Fruit fly (Drosophila melanogaster) whole organism, embryonic: Measurements from ENCODE around the gene ftz-f1.

Source experiments
- Abd-B ChIP-seq: fragments of 200-800 bp; sonication (Bioruptor generic); optimal IDR thresholded peaks from 2 replicates; lab custom pipeline; 2018; ENCODE audit warnings: missing biosample characterization, mild to moderate bottlenecking, missing genetic modification characterization, moderate library complexity
- Aef1 ChIP-seq: fragments of 200-800 bp; sonication (Bioruptor generic); IDR thresholded peaks from 3 replicates; pipeline ENCODE4 v1.3.6; 2022; ENCODE audit warnings: missing biosample characterization, missing genetic modification characterization
- Atf3 ChIP-seq: fragments of 200-800 bp; sonication (Bioruptor generic); optimal IDR thresholded peaks from 3 replicates; lab custom pipeline; 2016; ENCODE audit warnings: missing biosample characterization, missing genetic modification characterization
- CG12299 ChIP-seq: fragments of 200-800 bp; sonication (Bioruptor generic); optimal IDR thresholded peaks from 2 replicates; lab custom pipeline; 2018; ENCODE audit warnings: missing biosample characterization, mild to moderate bottlenecking, missing genetic modification characterization
- CG12391 ChIP-seq: fragments of 200-800 bp; sonication (Bioruptor generic); optimal IDR thresholded peaks from 3 replicates; lab custom pipeline; 2018; ENCODE audit warnings: missing biosample characterization, mild to moderate bottlenecking, missing genetic modification characterization, moderate library complexity
- CG16779 ChIP-seq: fragments of 200-800 bp; sonication (Bioruptor generic); IDR thresholded peaks from 2 replicates; pipeline ENCODE4 v1.3.6; 2022; ENCODE audit warnings: missing biosample characterization, missing genetic modification characterization
- CG17359 ChIP-seq: fragments of 200-800 bp; sonication (Bioruptor generic); optimal IDR thresholded peaks from 3 replicates; lab custom pipeline; 2018; ENCODE audit warnings: missing biosample characterization, mild to moderate bottlenecking, missing genetic modification characterization, moderate library complexity
- CG18011 ChIP-seq: fragments of 200-800 bp; sonication (Bioruptor generic); optimal IDR thresholded peaks from 2 replicates; lab custom pipeline; 2017; ENCODE audit warnings: missing biosample characterization, missing genetic modification characterization, mild to moderate bottlenecking, moderate library complexity, missing genotype
- CG18619 ChIP-seq: fragments of 200-800 bp; sonication (Bioruptor generic); optimal IDR thresholded peaks from 3 replicates; lab custom pipeline; 2017; ENCODE audit warnings: missing biosample characterization, mild to moderate bottlenecking, missing genetic modification characterization
- CG2129 ChIP-seq: fragments of 200-800 bp; sonication (Bioruptor generic); IDR thresholded peaks from 2 replicates; pipeline ENCODE4 v1.3.6; 2022; ENCODE audit warnings: missing biosample characterization, missing genetic modification characterization; ENCODE audit not compliant: partially characterized antibody
- CG31365 ChIP-seq: fragments of 200-800 bp; sonication (Bioruptor generic); optimal IDR thresholded peaks from 2 replicates; lab custom pipeline; 2018; ENCODE audit warnings: missing biosample characterization, mild to moderate bottlenecking, missing genetic modification characterization
- CG3163 ChIP-seq: fragments of 200-800 bp; sonication (Bioruptor generic); optimal IDR thresholded peaks from 3 replicates; lab custom pipeline; 2016; ENCODE audit warnings: missing biosample characterization, missing genetic modification characterization
- CG32532 ChIP-seq: fragments of 200-800 bp; sonication (Bioruptor generic); IDR thresholded peaks from 2 replicates; pipeline ENCODE4 v1.3.6; 2022; ENCODE audit warnings: missing biosample characterization, missing genetic modification characterization
- CG5180 ChIP-seq: fragments of 200-800 bp; sonication (Bioruptor generic); optimal IDR thresholded peaks from 3 replicates; lab custom pipeline; 2017; ENCODE audit warnings: missing biosample characterization, missing genetic modification characterization, mild to moderate bottlenecking, moderate library complexity, missing genetic modification reagents
- CG7372 ChIP-seq: fragments of 200-800 bp; sonication (Bioruptor generic); IDR thresholded peaks from 2 replicates; pipeline ENCODE4 v1.3.6; 2022; ENCODE audit warnings: missing biosample characterization, missing genetic modification characterization
- CG8388 ChIP-seq: fragments of 200-800 bp; sonication (Bioruptor generic); optimal IDR thresholded peaks from 2 replicates; lab custom pipeline; 2019; ENCODE audit warnings: missing biosample characterization, mild to moderate bottlenecking, missing genetic modification characterization, moderate library complexity
- CG9797 ChIP-seq: fragments of 200-800 bp; sonication (Bioruptor generic); optimal IDR thresholded peaks from 3 replicates; lab custom pipeline; 2018; ENCODE audit warnings: missing biosample characterization, mild to moderate bottlenecking, missing genetic modification characterization
- CkIIα-i1 ChIP-seq: fragments of 200-800 bp; sonication (Bioruptor generic); IDR thresholded peaks from 2 replicates; pipeline ENCODE4 v1.3.6; 2022; ENCODE audit warnings: missing biosample characterization, missing genetic modification characterization
- D19B ChIP-seq: fragments of 200-800 bp; sonication (Bioruptor generic); optimal IDR thresholded peaks from 2 replicates; lab custom pipeline; 2017; ENCODE audit warnings: missing biosample characterization, mild to moderate bottlenecking, missing genetic modification characterization
- Dip2 ChIP-seq: fragments of 200-800 bp; sonication (Bioruptor generic); IDR thresholded peaks from 2 replicates; pipeline ENCODE4 v1.3.6; 2022; ENCODE audit warnings: missing biosample characterization, missing genetic modification characterization
- E2f2 ChIP-seq: fragments of 200-800 bp; sonication (Bioruptor generic); IDR thresholded peaks from 2 replicates; pipeline ENCODE4 v1.3.6; 2022; ENCODE audit warnings: missing biosample characterization, missing genetic modification characterization
- H2.0 ChIP-seq: fragments of 200-800 bp; sonication (Bioruptor generic); IDR thresholded peaks from 2 replicates; pipeline ENCODE4 v1.3.6; 2022; ENCODE audit warnings: missing biosample characterization, missing genetic modification characterization
- HLH54F ChIP-seq: fragments of 200-800 bp; sonication (Bioruptor generic); optimal IDR thresholded peaks from 3 replicates; lab custom pipeline; 2016; ENCODE audit warnings: missing biosample characterization, missing genetic modification characterization
- Hand ChIP-seq: fragments of 200-800 bp; sonication (Bioruptor generic); optimal IDR thresholded peaks from 2 replicates; lab custom pipeline; 2017; ENCODE audit warnings: mild to moderate bottlenecking, missing biosample characterization, missing genetic modification reagents, missing genetic modification characterization
- Jarid2 ChIP-seq: fragments of 200-800 bp; sonication (Bioruptor generic); optimal IDR thresholded peaks from 3 replicates; lab custom pipeline; 2017; ENCODE audit warnings: mild to moderate bottlenecking, missing biosample characterization, missing genetic modification reagents, missing genetic modification characterization
- Lim3 ChIP-seq: fragments of 200-800 bp; sonication (Bioruptor generic); IDR thresholded peaks from 2 replicates; pipeline ENCODE4 v1.3.6; 2022; ENCODE audit warnings: missing biosample characterization, missing genetic modification characterization
- NFAT ChIP-seq: fragments of 200-800 bp; sonication (Bioruptor generic); IDR thresholded peaks from 2 replicates; pipeline ENCODE4 v1.3.6; 2022; ENCODE audit warnings: missing biosample characterization, missing genetic modification characterization
- Neu2 ChIP-seq: fragments of 200-800 bp; sonication (Bioruptor generic); optimal IDR thresholded peaks from 3 replicates; lab custom pipeline; 2016; ENCODE audit warnings: missing biosample characterization, missing genetic modification characterization, borderline replicate concordance
- NfI ChIP-seq: fragments of 200-800 bp; sonication (Bioruptor generic); optimal IDR thresholded peaks from 3 replicates; lab custom pipeline; 2018; ENCODE audit warnings: missing biosample characterization, mild to moderate bottlenecking, missing genetic modification characterization, moderate library complexity
- Oli ChIP-seq: fragments of 200-800 bp; sonication (Bioruptor generic); optimal IDR thresholded peaks from 2 replicates; lab custom pipeline; 2018; ENCODE audit warnings: missing biosample characterization, mild to moderate bottlenecking, missing genetic modification characterization, moderate library complexity
- Rfx ChIP-seq: fragments of 200-800 bp; sonication (Bioruptor generic); IDR thresholded peaks from 2 replicates; pipeline ENCODE4 v1.3.6; 2022; ENCODE audit warnings: missing biosample characterization, missing genetic modification characterization
- Scr ChIP-seq: fragments of 200-800 bp; sonication (Bioruptor generic); IDR thresholded peaks from 2 replicates; pipeline ENCODE4 v1.3.6; 2022; ENCODE audit warnings: missing biosample characterization, missing genetic modification characterization; ENCODE audit not compliant: partially characterized antibody
- Spps ChIP-seq: fragments of 200-800 bp; sonication (Bioruptor generic); optimal IDR thresholded peaks from 2 replicates; lab custom pipeline; 2018; ENCODE audit warnings: missing biosample characterization, mild to moderate bottlenecking, missing genetic modification characterization
- Stat92E ChIP-seq, 3 experiments: fragments of >200 bp in 2 of 3; fragments of 200-800 bp in 1 of 3; sonication (Bioruptor generic) in 1 of 3; optimal IDR thresholded peaks; 2 replicates each; lab custom pipeline; 2017 to 2019; ENCODE audit warnings: missing biosample characterization in 3 of 3, missing genetic modification characterization in 3 of 3, mild to moderate bottlenecking in 1 of 3, moderate library complexity in 1 of 3
- br ChIP-seq: fragments of >200 bp; optimal IDR thresholded peaks from 2 replicates; lab custom pipeline; 2017
- caup ChIP-seq: fragments of 200-800 bp; sonication (Bioruptor generic); optimal IDR thresholded peaks from 3 replicates; lab custom pipeline; 2017; ENCODE audit warnings: missing biosample characterization, mild to moderate bottlenecking, missing genetic modification characterization, moderate library complexity; ENCODE audit not compliant: severe bottlenecking
- chinmo ChIP-seq: fragments of 200-800 bp; sonication (Bioruptor generic); IDR thresholded peaks from 4 replicates; pipeline ENCODE4 v1.3.6; 2022; ENCODE audit warnings: missing biosample characterization, missing genetic modification characterization; ENCODE audit not compliant: partially characterized antibody
- dm ChIP-seq: fragments of 200-800 bp; sonication (Bioruptor generic); optimal IDR thresholded peaks from 3 replicates; lab custom pipeline; 2016; ENCODE audit warnings: missing biosample characterization, missing genetic modification characterization
- gce ChIP-seq: fragments of 200-800 bp; sonication (Bioruptor generic); IDR thresholded peaks from 3 replicates; pipeline ENCODE4 v1.3.6; 2022; ENCODE audit warnings: missing biosample characterization, missing genetic modification characterization
- gro ChIP-seq: fragments of 200-800 bp; sonication (Bioruptor generic); optimal IDR thresholded peaks from 2 replicates; lab custom pipeline; 2016; ENCODE audit warnings: missing biosample characterization, missing genetic modification characterization
- otp ChIP-seq: fragments of 200-800 bp; sonication (Bioruptor generic); IDR thresholded peaks from 3 replicates; pipeline ENCODE4, ENCODE4 v1.3.6; 2022; ENCODE audit warnings: missing biosample characterization, missing genetic modification characterization
- p53 ChIP-seq: fragments of 200-800 bp; sonication (Bioruptor generic); optimal IDR thresholded peaks from 2 replicates; lab custom pipeline; 2016; ENCODE audit warnings: missing biosample characterization, missing genetic modification characterization
- pfk ChIP-seq: fragments of 200-800 bp; sonication (Bioruptor generic); optimal IDR thresholded peaks from 2 replicates; lab custom pipeline; 2018; ENCODE audit warnings: missing biosample characterization, mild to moderate bottlenecking, missing genetic modification characterization, moderate library complexity
- sens-2 ChIP-seq: fragments of 200-800 bp; sonication (Bioruptor generic); IDR thresholded peaks from 2 replicates; pipeline ENCODE4 v1.3.6; 2022; ENCODE audit warnings: missing biosample characterization, missing genetic modification characterization
- slbo ChIP-seq: fragments of 200-800 bp; sonication (Bioruptor generic); IDR thresholded peaks from 2 replicates; pipeline ENCODE4 v1.3.6; 2022; ENCODE audit warnings: missing biosample characterization, missing genetic modification characterization
- slou ChIP-seq: fragments of 200-800 bp; sonication (Bioruptor generic); optimal IDR thresholded peaks from 3 replicates; lab custom pipeline; 2016; ENCODE audit warnings: missing biosample characterization, missing genetic modification characterization
- twi ChIP-seq: fragments of 200-800 bp; optimal IDR thresholded peaks from 2 replicates; lab custom pipeline; 2019; ENCODE audit warnings: missing biosample characterization, mild to moderate bottlenecking, missing genetic modification characterization, moderate library complexity
- unpg ChIP-seq: fragments of 200-800 bp; sonication (Bioruptor generic); optimal IDR thresholded peaks from 3 replicates; lab custom pipeline; 2018; ENCODE audit warnings: missing biosample characterization, mild to moderate bottlenecking, missing genetic modification characterization, moderate library complexity
- vfl ChIP-seq: fragments of 200-800 bp; sonication (Bioruptor generic); optimal IDR thresholded peaks from 2 replicates; lab custom pipeline; 2016; ENCODE audit warnings: missing biosample characterization, missing genetic modification characterization

Gene ftz-f1

DNA sequence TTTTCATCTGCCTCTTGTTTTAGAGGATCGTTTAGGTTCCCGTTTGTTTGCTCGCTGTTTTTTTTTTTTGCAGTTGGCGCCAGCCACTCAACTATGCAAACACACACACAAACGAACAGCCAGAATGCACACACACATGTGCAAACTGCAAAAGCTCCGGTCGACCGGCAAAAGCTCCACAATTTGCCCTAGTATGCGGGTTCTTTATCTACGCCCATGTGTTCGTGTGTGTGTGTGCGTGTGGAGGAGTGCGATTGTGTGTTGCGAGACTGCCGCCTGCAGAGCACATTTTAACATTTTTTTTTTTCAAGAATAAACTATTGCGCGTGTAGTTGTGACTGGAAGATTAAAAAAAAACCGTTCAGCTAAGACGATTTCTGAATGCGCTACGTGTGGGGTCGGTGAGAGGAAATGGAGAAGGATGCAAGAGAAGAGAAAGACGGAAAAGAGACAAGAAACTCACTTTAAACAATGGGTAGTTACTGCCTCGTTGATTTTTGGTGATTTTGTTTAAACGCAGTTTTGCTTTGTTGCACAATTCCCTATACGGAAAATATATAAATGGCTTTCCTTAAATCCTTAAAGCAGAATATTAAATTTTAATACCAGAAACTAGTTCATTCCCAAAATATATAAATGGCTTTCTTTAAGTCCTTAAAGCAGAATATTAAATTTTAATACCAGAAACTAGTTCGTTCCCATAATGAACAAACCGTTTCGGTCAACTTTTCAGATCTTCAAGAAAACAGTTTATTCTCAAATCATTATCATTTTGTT is 9.7 kb downstream of the ftz-f1 start (continued):
- TF ChIP-seq CG31365 (no peak), CG12299 (tag; lab: Kevin White, UChicago) (no peak), br (lab: Kevin White, UChicago) (no peak), Lim3 (GFP tag; lab: Robert Waterston, UW) (no peak), CG3163 (GFP tag; lab: Kevin White, UChicago) (peak; percentile 7), pfk (no peak), unpg (GFP tag; lab: Kevin White, UChicago) (no peak), Aef1 (GFP tag; lab: Robert Waterston, UW) (peak; percentile 43; the same call in 2 of the 3 replicates), CG2129 (GFP tag; lab: Robert Waterston, UW) (no peak), CG16779 (GFP tag; lab: Robert Waterston, UW) (no peak), sens-2 (GFP tag; lab: Robert Waterston, UW) (no peak), CG5180 (GFP tag; lab: Kevin White, UChicago) (peak; percentile 19), Neu2 (GFP tag; lab: Kevin White, UChicago) (no peak), Scr (GFP tag; lab: Robert Waterston, UW) (no peak), CG18011 (GFP tag; lab: Kevin White, UChicago) (no peak), otp (GFP tag; lab: Robert Waterston, UW) (no peak), Dip2 (no peak), D19B (GFP tag; lab: Kevin White, UChicago) (peak; percentile 52), CG18619 (GFP tag; lab: Kevin White, UChicago) (peak; percentile 41), NFAT (GFP tag; lab: Robert Waterston, UW) (no peak), Stat92E (GFP tag; optimal IDR thresholded peaks at IDR 0.05; lab: Kevin White, UChicago) (peak in 1 of 3 experiments; percentile 43), Hand (GFP tag; lab: Kevin White, UChicago) (no peak), slbo (GFP tag; lab: Robert Waterston, UW) (peak; percentile 55; the same call in 1 of the 2 replicates), Oli (tag; lab: Kevin White, UChicago) (peak; percentile 55), H2.0 (GFP tag; lab: Robert Waterston, UW) (0 out of 2 replicates have a peak, but pooled peaks have one; percentile 4), dm (GFP tag; lab: Kevin White, UChicago) (no peak), CkIIα-i1 (GFP tag; lab: Robert Waterston, UW) (0 out of 2 replicates have a peak, but pooled peaks have one; percentile 8), CG9797 (GFP tag; lab: Kevin White, UChicago) (no peak), NfI (GFP tag; lab: Kevin White, UChicago) (peak; percentile 5), Jarid2 (GFP tag; lab: Kevin White, UChicago) (no peak), CG32532 (GFP tag; lab: Robert Waterston, UW) (no peak), chinmo (GFP tag; lab: Robert Waterston, UW) (peak; percentile 99), p53 (GFP tag; lab: Kevin White, UChicago) (no peak), HLH54F (GFP tag; lab: Kevin White, UChicago) (peak; percentile 12), CG12391 (tag; lab: Kevin White, UChicago) (peak; percentile 41), Atf3 (GFP tag; lab: Kevin White, UChicago) (no peak), Rfx (peak; percentile 56), twi (tag; lab: Kevin White, UChicago) (no peak), gce (no peak), Abd-B (peak; percentile 42), caup (GFP tag; lab: Kevin White, UChicago) (no peak), slou (GFP tag; lab: Kevin White, UChicago) (no peak), E2f2 (0 out of 2 replicates have a peak, but pooled peaks have one; percentile 7), CG17359 (peak; percentile 54), CG7372 (no peak), gro (no peak), CG8388 (GFP tag; lab: Kevin White, UChicago) (no peak), Spps (tag; lab: Kevin White, UChicago) (no peak), vfl (GFP tag; lab: Kevin White, UChicago) (no peak)
